Fruit fly (Drosophila melanogaster) whole organism, embryonic: Measurements from ENCODE around the gene Ssk.
A peak's percentile ranks its signal among the peaks of the same experiment; 100 is the strongest.

ENCODE experiments used
- B-H1 ChIP-seq: fragments of 200-800 bp; sonication (Bioruptor generic); IDR thresholded peaks from 3 replicates; pipeline ENCODE4 v1.3.6; 2022; ENCODE audit warnings: missing biosample characterization, missing genetic modification characterization
- BtbVII ChIP-seq: fragments of 200-800 bp; sonication (Bioruptor generic); optimal IDR thresholded peaks from 3 replicates; lab custom pipeline; 2017; ENCODE audit warnings: missing biosample characterization, mild to moderate bottlenecking, missing genetic modification characterization
- CG1233 ChIP-seq: fragments of 200-800 bp; sonication (Bioruptor generic); optimal IDR thresholded peaks from 4 replicates; lab custom pipeline; 2018; ENCODE audit warnings: missing biosample characterization, mild to moderate bottlenecking, missing genetic modification characterization
- CG14050 ChIP-seq: fragments of 200-800 bp; sonication (Bioruptor generic); IDR thresholded peaks from 3 replicates; pipeline ENCODE4 v1.3.6; 2022; ENCODE audit warnings: missing biosample characterization, missing genetic modification characterization
- CG14667 ChIP-seq: fragments of 200-800 bp; sonication (Bioruptor generic); IDR thresholded peaks from 2 replicates; pipeline ENCODE4 v1.3.6; 2022; ENCODE audit warnings: missing biosample characterization, missing genetic modification characterization
- CG14965 ChIP-seq: fragments of 200-800 bp; sonication (Bioruptor generic); optimal IDR thresholded peaks from 2 replicates; lab custom pipeline; 2016; ENCODE audit warnings: missing biosample characterization, missing genetic modification characterization, borderline replicate concordance
- CG15696 ChIP-seq: fragments of 200-800 bp; sonication (Bioruptor generic); optimal IDR thresholded peaks from 2 replicates; lab custom pipeline; 2019; ENCODE audit warnings: missing biosample characterization, mild to moderate bottlenecking, missing genetic modification characterization, moderate library complexity
- CG17361 ChIP-seq: fragments of 200-800 bp; sonication (Bioruptor generic); IDR thresholded peaks from 3 replicates; pipeline ENCODE4 v1.3.6; 2022; ENCODE audit warnings: missing biosample characterization, missing genetic modification characterization
- CG2875 ChIP-seq: fragments of 200-800 bp; sonication (Bioruptor generic); optimal IDR thresholded peaks from 2 replicates; lab custom pipeline; 2017; ENCODE audit warnings: missing biosample characterization, mild to moderate bottlenecking, missing genetic modification characterization, missing genetic modification reagents
- CG7556 ChIP-seq: fragments of 200-800 bp; sonication (Bioruptor generic); optimal IDR thresholded peaks from 2 replicates; lab custom pipeline; 2017; ENCODE audit warnings: missing biosample characterization, mild to moderate bottlenecking, missing genetic modification characterization
- CG8290 ChIP-seq, 3 experiments: fragments of 200-800 bp; sonication (Bioruptor generic); optimal IDR thresholded peaks; 2 replicates each; lab custom pipeline; 2016 to 2019; ENCODE audit warnings: missing biosample characterization in 3 of 3, missing genetic modification characterization in 3 of 3, mild to moderate bottlenecking in 2 of 3, moderate library complexity in 1 of 3
- CG9437 ChIP-seq: fragments of 200-800 bp; sonication (Bioruptor generic); optimal IDR thresholded peaks from 2 replicates; lab custom pipeline; 2018; ENCODE audit warnings: missing biosample characterization, mild to moderate bottlenecking, missing genetic modification characterization
- CG9609 ChIP-seq: fragments of 200-800 bp; sonication (Bioruptor generic); optimal IDR thresholded peaks from 3 replicates; lab custom pipeline; 2016; ENCODE audit warnings: missing biosample characterization, missing genetic modification characterization
- Camta ChIP-seq: fragments of 200-800 bp; sonication (Bioruptor generic); optimal IDR thresholded peaks from 2 replicates; lab custom pipeline; 2016; ENCODE audit warnings: missing biosample characterization, missing genetic modification characterization
- Deaf1 ChIP-seq: fragments of 200-800 bp; optimal IDR thresholded peaks from 3 replicates; lab custom pipeline; 2019; ENCODE audit warnings: missing biosample characterization, mild to moderate bottlenecking, missing genetic modification characterization, moderate library complexity
- Dref ChIP-seq: fragments of 200-800 bp; sonication (Bioruptor generic); IDR thresholded peaks from 2 replicates; pipeline ENCODE4 v1.3.6; 2022; ENCODE audit warnings: missing biosample characterization, missing genetic modification characterization
- Fer1 ChIP-seq: fragments of 200-800 bp; sonication (Bioruptor generic); optimal IDR thresholded peaks from 2 replicates; lab custom pipeline; 2017; ENCODE audit warnings: missing biosample characterization, mild to moderate bottlenecking, missing genetic modification characterization
- Hand ChIP-seq: fragments of 200-800 bp; sonication (Bioruptor generic); optimal IDR thresholded peaks from 2 replicates; lab custom pipeline; 2017; ENCODE audit warnings: mild to moderate bottlenecking, missing biosample characterization, missing genetic modification reagents, missing genetic modification characterization
- MBD-R2 ChIP-seq: fragments of 200-800 bp; sonication (Bioruptor generic); IDR thresholded peaks from 2 replicates; pipeline ENCODE4 v1.3.6; 2022; ENCODE audit warnings: missing biosample characterization, missing genetic modification characterization
- Meics ChIP-seq: fragments of 200-800 bp; sonication (Bioruptor generic); optimal IDR thresholded peaks from 2 replicates; lab custom pipeline; 2017; ENCODE audit warnings: missing biosample characterization, mild to moderate bottlenecking, missing genetic modification characterization
- Six4 ChIP-seq: fragments of 200-800 bp; sonication (Bioruptor generic); optimal IDR thresholded peaks from 2 replicates; lab custom pipeline; 2016; ENCODE audit warnings: missing biosample characterization, missing genetic modification characterization
- Spps ChIP-seq: fragments of 200-800 bp; sonication (Bioruptor generic); optimal IDR thresholded peaks from 2 replicates; lab custom pipeline; 2018; ENCODE audit warnings: missing biosample characterization, mild to moderate bottlenecking, missing genetic modification characterization
- Stat92E ChIP-seq, 3 experiments: fragments of >200 bp in 2 of 3; fragments of 200-800 bp in 1 of 3; sonication (Bioruptor generic) in 1 of 3; optimal IDR thresholded peaks; 2 replicates each; lab custom pipeline; 2017 to 2019; ENCODE audit warnings: missing biosample characterization in 3 of 3, missing genetic modification characterization in 3 of 3, mild to moderate bottlenecking in 1 of 3, moderate library complexity in 1 of 3
- Usf ChIP-seq: fragments of 200-800 bp; sonication (Bioruptor generic); optimal IDR thresholded peaks from 2 replicates; lab custom pipeline; 2017; ENCODE audit warnings: missing genotype, missing biosample characterization, missing genetic modification characterization
- Xbp1 ChIP-seq: fragments of 200-800 bp; sonication (Bioruptor generic); optimal IDR thresholded peaks from 3 replicates; lab custom pipeline; 2016; ENCODE audit warnings: missing biosample characterization, mild to moderate bottlenecking, missing genetic modification characterization
- YL-1 ChIP-seq: fragments of 200-800 bp; sonication (Bioruptor generic); optimal IDR thresholded peaks from 3 replicates; lab custom pipeline; 2017; ENCODE audit warnings: missing biosample characterization, mild to moderate bottlenecking, missing genetic modification characterization
- ara ChIP-seq: fragments of 200-800 bp; sonication (Bioruptor generic); IDR thresholded peaks from 2 replicates; pipeline ENCODE4 v1.3.6; 2022; ENCODE audit warnings: missing biosample characterization, missing genetic modification characterization
- dysf ChIP-seq: fragments of 200-800 bp; sonication (Bioruptor generic); IDR thresholded peaks from 3 replicates; pipeline ENCODE4 v1.3.6; 2022; ENCODE audit warnings: missing biosample characterization, missing genetic modification characterization
- ewg ChIP-seq: fragments of 200-800 bp; sonication (Bioruptor generic); optimal IDR thresholded peaks from 3 replicates; lab custom pipeline; 2017; ENCODE audit warnings: mild to moderate bottlenecking, missing biosample characterization, missing genetic modification reagents, missing genetic modification characterization
- fd64A ChIP-seq: fragments of 200-800 bp; sonication (Bioruptor generic); optimal IDR thresholded peaks from 3 replicates; lab custom pipeline; 2018; ENCODE audit warnings: missing biosample characterization, mild to moderate bottlenecking, missing genetic modification characterization
- gcm2 ChIP-seq: fragments of 200-800 bp; sonication (Bioruptor generic); optimal IDR thresholded peaks from 2 replicates; lab custom pipeline; 2016; ENCODE audit warnings: missing biosample characterization, missing genetic modification characterization
- grn ChIP-seq: fragments of 200-800 bp; sonication (Bioruptor generic); optimal IDR thresholded peaks from 3 replicates; lab custom pipeline; 2017; ENCODE audit warnings: missing biosample characterization, missing genetic modification characterization
- gro ChIP-seq: fragments of 200-800 bp; sonication (Bioruptor generic); optimal IDR thresholded peaks from 2 replicates; lab custom pipeline; 2016; ENCODE audit warnings: missing biosample characterization, missing genetic modification characterization
- ind ChIP-seq: fragments of 200-800 bp; sonication (Bioruptor generic); optimal IDR thresholded peaks from 3 replicates; lab custom pipeline; 2016; ENCODE audit warnings: missing biosample characterization, missing genetic modification characterization
- kay ChIP-seq: fragments of 200-800 bp; sonication (Bioruptor generic); optimal IDR thresholded peaks from 2 replicates; lab custom pipeline; 2016; ENCODE audit warnings: missing biosample characterization, missing genetic modification characterization
- klu ChIP-seq: fragments of 200-800 bp; sonication (Bioruptor generic); IDR thresholded peaks from 2 replicates; pipeline ENCODE4 v1.3.6; 2022; ENCODE audit warnings: missing biosample characterization, missing genetic modification characterization
- knrl ChIP-seq: fragments of 200-800 bp; sonication (Bioruptor generic); IDR thresholded peaks from 3 replicates; pipeline ENCODE4 v1.3.6; 2022; ENCODE audit warnings: missing biosample characterization, missing genetic modification characterization; ENCODE audit not compliant: partially characterized antibody
- nom ChIP-seq: fragments of 200-800 bp; sonication (Bioruptor generic); optimal IDR thresholded peaks from 2 replicates; lab custom pipeline; 2017; ENCODE audit warnings: missing biosample characterization, missing genetic modification characterization, mild to moderate bottlenecking, moderate library complexity, missing genetic modification reagents
- oc ChIP-seq: fragments of 200-800 bp; sonication (Bioruptor generic); optimal IDR thresholded peaks from 2 replicates; lab custom pipeline; 2018; ENCODE audit warnings: missing biosample characterization, mild to moderate bottlenecking, missing genetic modification characterization, moderate library complexity
- pho ChIP-seq: fragments of 200-800 bp; sonication (Bioruptor generic); optimal IDR thresholded peaks from 2 replicates; lab custom pipeline; 2016; ENCODE audit warnings: missing biosample characterization, missing genetic modification characterization
- pros ChIP-seq: fragments of 200-800 bp; sonication (Bioruptor generic); optimal IDR thresholded peaks from 3 replicates; lab custom pipeline; 2019; ENCODE audit warnings: missing biosample characterization, mild to moderate bottlenecking, missing genetic modification characterization, moderate library complexity
- row ChIP-seq: fragments of 200-800 bp; sonication (Bioruptor generic); IDR thresholded peaks from 3 replicates; pipeline ENCODE4 v1.3.6; 2022; ENCODE audit warnings: missing biosample characterization, missing genetic modification characterization
- shn ChIP-seq: fragments of 200-800 bp; sonication (Bioruptor generic); optimal IDR thresholded peaks from 3 replicates; lab custom pipeline; 2016; ENCODE audit warnings: missing biosample characterization, missing genetic modification characterization
- so ChIP-seq: fragments of 200-800 bp; sonication (Bioruptor generic); IDR thresholded peaks from 3 replicates; pipeline ENCODE4 v1.3.6; 2022; ENCODE audit warnings: missing biosample characterization, missing genetic modification characterization
- sob ChIP-seq: fragments of 200-800 bp; sonication (Bioruptor generic); IDR thresholded peaks from 2 replicates; pipeline ENCODE4 v1.3.6; 2022; ENCODE audit warnings: missing biosample characterization, missing genetic modification characterization
- sr ChIP-seq: fragments of 200-800 bp; sonication (Bioruptor generic); IDR thresholded peaks from 3 replicates; pipeline ENCODE4 v1.3.6; 2022; ENCODE audit warnings: missing biosample characterization, missing genetic modification characterization
- trh ChIP-seq: fragments of 200-800 bp; sonication (Bioruptor generic); optimal IDR thresholded peaks from 2 replicates; lab custom pipeline; 2016; ENCODE audit warnings: missing biosample characterization, missing genetic modification characterization
- tx ChIP-seq: fragments of 200-800 bp; sonication (Bioruptor generic); optimal IDR thresholded peaks from 2 replicates; lab custom pipeline; 2016; ENCODE audit warnings: missing biosample characterization, missing genetic modification characterization
- usp ChIP-seq: fragments of >200 bp; optimal IDR thresholded peaks from 2 replicates; lab custom pipeline; 2017; ENCODE audit warnings: missing biosample characterization, missing genetic modification characterization
- zen ChIP-seq: fragments of 200-800 bp; sonication (Bioruptor generic); optimal IDR thresholded peaks from 3 replicates; lab custom pipeline; 2018; ENCODE audit warnings: missing biosample characterization, mild to moderate bottlenecking, missing genetic modification characterization, moderate library complexity

Gene Ssk

DNA sequence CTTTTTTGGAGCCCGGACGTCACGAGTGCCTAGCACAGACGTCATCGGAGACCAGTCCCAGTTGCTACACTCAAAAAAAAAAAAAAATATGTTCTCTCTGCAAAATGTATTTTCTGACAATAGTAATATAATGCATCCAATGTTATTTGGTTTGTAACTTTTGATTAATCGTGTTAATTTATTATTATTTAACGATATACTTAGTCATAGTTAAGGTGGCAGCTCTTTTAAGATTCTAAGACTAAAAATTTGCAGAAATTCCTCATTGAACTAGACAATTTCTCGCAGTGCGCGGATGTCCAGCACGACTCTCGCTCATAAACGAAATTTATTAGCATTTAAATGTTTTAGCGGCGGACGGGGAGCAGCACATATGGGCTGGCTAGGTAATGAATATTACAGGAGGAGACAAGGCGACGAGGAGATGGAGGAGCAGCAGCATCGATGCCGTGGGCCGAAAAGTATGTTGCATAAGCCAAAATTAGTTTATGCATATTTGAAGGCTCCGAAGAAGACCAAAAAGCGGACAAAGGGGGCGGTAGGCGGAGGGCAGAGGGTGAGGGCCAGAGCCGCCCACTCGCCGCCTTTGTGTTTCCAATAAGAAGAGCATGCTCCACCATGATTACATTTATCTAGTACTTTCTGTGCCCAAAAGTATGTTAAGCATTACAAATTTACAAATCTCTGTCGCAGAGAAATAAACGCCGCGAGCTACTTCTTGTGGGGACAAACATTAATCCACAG lies 4.8 kb upstream of the Ssk start (continued):
- peak; percentile 50 for TF ChIP-seq ind (GFP tag; lab: Kevin White, UChicago)
- no peak for TF ChIP-seq oc (tag; lab: Kevin White, UChicago)
- TF ChIP-seq BtbVII (GFP tag; lab: Kevin White, UChicago), result peak; percentile 17
- no peak for TF ChIP-seq Spps (tag; lab: Kevin White, UChicago)
- no peak for TF ChIP-seq CG8290 (GFP tag; optimal IDR thresholded peaks at IDR 0.05; lab: Kevin White, UChicago)
- no peak for TF ChIP-seq CG8290 (tag; optimal IDR thresholded peaks at IDR 0.05; lab: Kevin White, UChicago)
- TF ChIP-seq ara (GFP tag; lab: Robert Waterston, UW), result no peak
- TF ChIP-seq YL-1 (GFP tag; lab: Kevin White, UChicago), result no peak
- no peak for TF ChIP-seq Six4 (GFP tag; lab: Kevin White, UChicago)
- no peak for TF ChIP-seq CG1233 (GFP tag; lab: Kevin White, UChicago)
- peak; percentile 69 for TF ChIP-seq dysf (GFP tag; lab: Robert Waterston, UW)
- TF ChIP-seq B-H1 (GFP tag; lab: Robert Waterston, UW), result no peak
- TF ChIP-seq Stat92E (GFP tag; optimal IDR thresholded peaks at IDR 0.05; lab: Kevin White, UChicago), result no peak
- no peak for TF ChIP-seq pho (GFP tag; lab: Kevin White, UChicago)
- peak; percentile 67 for TF ChIP-seq CG7556
- TF ChIP-seq CG14965 (GFP tag; lab: Kevin White, UChicago), result no peak
- no peak for TF ChIP-seq CG14050 (GFP tag; lab: Robert Waterston, UW)
- TF ChIP-seq usp (GFP tag; lab: Kevin White, UChicago), result no peak
- TF ChIP-seq CG9609, result no peak
- TF ChIP-seq tx (GFP tag; lab: Kevin White, UChicago), result no peak
- no peak for TF ChIP-seq CG14667
- TF ChIP-seq Dref (GFP tag; lab: Robert Waterston, UW), result no peak
- TF ChIP-seq pros (GFP tag; lab: Kevin White, UChicago), result no peak
- TF ChIP-seq Fer1 (GFP tag; lab: Kevin White, UChicago), result peak; percentile 53
- no peak for TF ChIP-seq nom
- TF ChIP-seq CG15696, result peak; percentile 38
- 0 out of 3 replicates have a peak, but pooled peaks have one; percentile 18 for TF ChIP-seq so
- no peak for TF ChIP-seq kay
- peak; percentile 25 for TF ChIP-seq CG2875
- no peak for TF ChIP-seq gcm2 (GFP tag; lab: Kevin White, UChicago)
- peak; percentile 43; the same call in 1 of the 2 replicates for TF ChIP-seq sob
- peak; percentile 71 for TF ChIP-seq row (GFP tag; lab: Robert Waterston, UW)
- no peak for TF ChIP-seq trh (GFP tag; lab: Kevin White, UChicago)
- no peak for TF ChIP-seq gro (GFP tag; lab: Kevin White, UChicago)
- TF ChIP-seq sr (GFP tag; lab: Robert Waterston, UW), result 0 out of 3 replicates have a peak, but pooled peaks have one; percentile 12
- TF ChIP-seq fd64A (GFP tag; lab: Kevin White, UChicago), result no peak
- TF ChIP-seq klu (GFP tag; lab: Robert Waterston, UW), result no peak
- no peak for TF ChIP-seq Usf (GFP tag; lab: Kevin White, UChicago)
- peak; percentile 32 for TF ChIP-seq Hand (GFP tag; lab: Kevin White, UChicago)
- peak; percentile 24 for TF ChIP-seq Camta (GFP tag; lab: Kevin White, UChicago)
- TF ChIP-seq Deaf1, result peak; percentile 21
- TF ChIP-seq CG9437 (GFP tag; lab: Kevin White, UChicago), result peak; percentile 33
- TF ChIP-seq Xbp1, result peak; percentile 61
- peak; percentile 46 for TF ChIP-seq ewg (GFP tag; lab: Kevin White, UChicago)
- peak; percentile 20 for TF ChIP-seq zen (tag; lab: Kevin White, UChicago)
- TF ChIP-seq grn (GFP tag; lab: Kevin White, UChicago), result no peak
- TF ChIP-seq CG17361 (GFP tag; lab: Robert Waterston, UW), result peak; percentile 61; the same call in 2 of the 3 replicates
- TF ChIP-seq Meics (GFP tag; lab: Kevin White, UChicago), result peak; percentile 61
- TF ChIP-seq shn (GFP tag; lab: Kevin White, UChicago), result no peak
- no peak for TF ChIP-seq MBD-R2
- no peak for TF ChIP-seq knrl (GFP tag; lab: Robert Waterston, UW)
